Fruit fly (Drosophila melanogaster) whole organism, wandering third instar larva: ENCODE measurements around the gene CG8993.
A peak's percentile ranks its signal among the peaks of the same experiment; 100 is the strongest.

Experiments
- Abd-B ChIP-seq: fragments of >200 bp; optimal IDR thresholded peaks from 2 replicates; lab custom pipeline; 2017; ENCODE audit warnings: missing biosample characterization, missing genetic modification characterization
- CG32264 ChIP-seq: fragments of 200-800 bp; sonication (Bioruptor generic); optimal IDR thresholded peaks from 2 replicates; lab custom pipeline; 2016; ENCODE audit warnings: missing biosample characterization, missing genetic modification characterization
- CG9705 ChIP-seq: fragments of 200-800 bp; sonication (Bioruptor generic); optimal IDR thresholded peaks from 2 replicates; lab custom pipeline; 2018; ENCODE audit warnings: missing biosample characterization, mild to moderate bottlenecking, missing genetic modification characterization
- CrebA ChIP-seq: fragments of 200-800 bp; sonication (Bioruptor generic); optimal IDR thresholded peaks from 2 replicates; lab custom pipeline; 2016; ENCODE audit warnings: missing biosample characterization, mild to moderate bottlenecking, missing genetic modification characterization, borderline replicate concordance
- Dfd ChIP-seq: fragments of >200 bp; optimal IDR thresholded peaks from 2 replicates; lab custom pipeline; 2017; ENCODE audit warnings: missing biosample characterization, missing genetic modification characterization
- Dif ChIP-seq: fragments of 200-275, 200-300 bp; sonication (Bioruptor generic); optimal IDR thresholded peaks from 2 replicates; lab custom pipeline; 2018; ENCODE audit warnings: missing biosample characterization, missing genetic modification characterization; ENCODE audit not compliant: partially characterized antibody
- GATAd ChIP-seq: sonication (Bioruptor generic); optimal IDR thresholded peaks from 2 replicates; lab custom pipeline; 2016; ENCODE audit warnings: missing biosample characterization, missing genetic modification characterization
- HLH106 ChIP-seq: fragments of 200-800 bp; optimal IDR thresholded peaks from 3 replicates; lab custom pipeline; 2019; ENCODE audit warnings: missing biosample characterization, mild to moderate bottlenecking, missing genetic modification characterization, moderate library complexity
- Hnf4 ChIP-seq: fragments of 200-800 bp; sonication (Bioruptor generic); optimal IDR thresholded peaks from 2 replicates; lab custom pipeline; 2016; ENCODE audit warnings: missing biosample characterization, mild to moderate bottlenecking, missing genetic modification characterization
- Hr78 ChIP-seq: fragments of >200 bp; optimal IDR thresholded peaks from 2 replicates; lab custom pipeline; 2017; ENCODE audit warnings: missing biosample characterization, missing genetic modification characterization
- Hr83 ChIP-seq: fragments of 200-300 bp; sonication (Bioruptor generic); optimal IDR thresholded peaks from 2 replicates; lab custom pipeline; 2016; ENCODE audit warnings: missing biosample characterization, mild to moderate bottlenecking, missing genetic modification characterization, moderate library complexity; ENCODE audit not compliant: poor library complexity, severe bottlenecking
- Jra ChIP-seq: sonication (Bioruptor generic); optimal IDR thresholded peaks from 2 replicates; lab custom pipeline; 2016; ENCODE audit warnings: missing biosample characterization, missing genetic modification characterization
- Mio ChIP-seq: sonication (Bioruptor generic); optimal IDR thresholded peaks from 2 replicates; lab custom pipeline; 2016; ENCODE audit warnings: missing biosample characterization, missing genetic modification characterization
- Myc ChIP-seq: fragments of >200 bp; optimal IDR thresholded peaks from 2 replicates; lab custom pipeline; 2017
- N ChIP-seq: fragments of >200 bp; optimal IDR thresholded peaks from 2 replicates; lab custom pipeline; 2018; ENCODE audit warnings: missing biosample characterization, missing external identifiers, missing genetic modification characterization
- OdsH ChIP-seq: fragments of 200-800 bp; sonication (Bioruptor generic); optimal IDR thresholded peaks from 2 replicates; lab custom pipeline; 2016; ENCODE audit warnings: missing biosample characterization, mild to moderate bottlenecking, missing genetic modification characterization
- Rel ChIP-seq, 2 experiments: fragments of 200-800 bp; sonication (Bioruptor generic) in 1 of 2; optimal IDR thresholded peaks; 2 replicates in 1 of 2; 3 replicates in 1 of 2; lab custom pipeline; 2016 to 2019; ENCODE audit warnings: mild to moderate bottlenecking in 2 of 2, missing biosample characterization in 2 of 2, missing genetic modification characterization in 2 of 2, moderate library complexity in 1 of 2
- Sp1 ChIP-seq: fragments of 200-800 bp; sonication (Bioruptor generic); optimal IDR thresholded peaks from 3 replicates; lab custom pipeline; 2019; ENCODE audit warnings: missing biosample characterization, mild to moderate bottlenecking, missing genetic modification characterization, moderate library complexity
- Vsx2 ChIP-seq: fragments of 200-300, 225-300 bp; sonication (Bioruptor generic); optimal IDR thresholded peaks from 2 replicates; lab custom pipeline; 2018; ENCODE audit warnings: missing biosample characterization, missing genetic modification characterization; ENCODE audit not compliant: partially characterized antibody
- br ChIP-seq: fragments of 200-800 bp; sonication (Bioruptor generic); optimal IDR thresholded peaks from 2 replicates; lab custom pipeline; 2016; ENCODE audit warnings: missing biosample characterization, missing genetic modification characterization
- brk ChIP-seq: fragments of 200-800 bp; sonication (Bioruptor generic); optimal IDR thresholded peaks from 2 replicates; lab custom pipeline; 2016; ENCODE audit warnings: missing biosample characterization, mild to moderate bottlenecking, missing genetic modification characterization
- dl ChIP-seq, 2 experiments: fragments of 175-275, 200-275 bp in 1 of 2; fragments of 200-275 bp in 1 of 2; sonication (Bioruptor generic); optimal IDR thresholded peaks; lab custom pipeline; 2018; ENCODE audit warnings: mild to moderate bottlenecking in 2 of 2, missing biosample characterization in 2 of 2, missing genetic modification characterization in 2 of 2, moderate library complexity in 2 of 2; ENCODE audit not compliant: partially characterized antibody in 2 of 2, insufficient read depth in 1 of 2
- dmrt93B ChIP-seq: fragments of 200-800 bp; sonication (Bioruptor generic); optimal IDR thresholded peaks from 2 replicates; lab custom pipeline; 2018; ENCODE audit warnings: missing biosample characterization, mild to moderate bottlenecking, missing genetic modification characterization
- dsf ChIP-seq: sonication (Bioruptor generic); optimal IDR thresholded peaks from 2 replicates; lab custom pipeline; 2016; ENCODE audit warnings: missing biosample characterization, missing genetic modification characterization, borderline replicate concordance
- ey ChIP-seq: fragments of 200-800 bp; sonication (Bioruptor generic); optimal IDR thresholded peaks from 2 replicates; lab custom pipeline; 2016; ENCODE audit warnings: missing biosample characterization, missing genetic modification characterization
- foxo ChIP-seq, 2 experiments: fragments of 200-800 bp; sonication (Bioruptor generic); optimal IDR thresholded peaks; 2 replicates in 1 of 2; 3 replicates in 1 of 2; lab custom pipeline; 2016 to 2017; ENCODE audit warnings: missing biosample characterization in 2 of 2, missing genetic modification characterization in 2 of 2
- fru ChIP-seq: fragments of 200-800 bp; sonication (Bioruptor generic); optimal IDR thresholded peaks from 3 replicates; lab custom pipeline; 2016; ENCODE audit warnings: missing biosample characterization, mild to moderate bottlenecking, missing genetic modification characterization
- h ChIP-seq: fragments of 200-800 bp; sonication (Bioruptor generic); optimal IDR thresholded peaks from 3 replicates; lab custom pipeline; 2016; ENCODE audit warnings: missing biosample characterization, mild to moderate bottlenecking, missing genetic modification characterization
- jim ChIP-seq: fragments of 175-275, 200-325 bp; sonication (Bioruptor generic); optimal IDR thresholded peaks from 2 replicates; lab custom pipeline; 2016; ENCODE audit warnings: missing biosample characterization, mild to moderate bottlenecking, missing genetic modification characterization
- lola ChIP-seq: fragments of >200 bp; optimal IDR thresholded peaks from 2 replicates; lab custom pipeline; 2017; ENCODE audit warnings: missing biosample characterization, missing genetic modification characterization
- pan ChIP-seq: fragments of >200 bp; optimal IDR thresholded peaks from 2 replicates; lab custom pipeline; 2017
- psq ChIP-seq: fragments of 200-800 bp; sonication (Bioruptor generic); optimal IDR thresholded peaks from 3 replicates; lab custom pipeline; 2017; ENCODE audit warnings: missing biosample characterization, mild to moderate bottlenecking, missing genetic modification characterization, moderate library complexity
- rgr ChIP-seq: fragments of 200-800 bp; sonication (Bioruptor generic); optimal IDR thresholded peaks from 3 replicates; lab custom pipeline; 2016; ENCODE audit warnings: missing biosample characterization, mild to moderate bottlenecking, missing genetic modification characterization
- sage ChIP-seq: fragments of 200-800 bp; sonication (Bioruptor generic); optimal IDR thresholded peaks from 2 replicates; lab custom pipeline; 2016; ENCODE audit warnings: missing biosample characterization, mild to moderate bottlenecking, missing genetic modification characterization
- sv ChIP-seq: fragments of 200-800 bp; sonication (Bioruptor generic); optimal IDR thresholded peaks from 3 replicates; lab custom pipeline; 2016; ENCODE audit warnings: missing biosample characterization, missing genetic modification characterization
- tai ChIP-seq: sonication (Bioruptor generic); optimal IDR thresholded peaks from 2 replicates; lab custom pipeline; 2016; ENCODE audit warnings: missing biosample characterization, missing genetic modification characterization
- usp ChIP-seq: fragments of >200 bp; optimal IDR thresholded peaks from 2 replicates; lab custom pipeline; 2017; ENCODE audit warnings: missing biosample characterization, missing genetic modification characterization
- woc ChIP-seq: sonication (Bioruptor generic); optimal IDR thresholded peaks from 2 replicates; lab custom pipeline; 2016; ENCODE audit warnings: missing biosample characterization, mild to moderate bottlenecking, missing genetic modification characterization

CG8993 gene

DNA sequence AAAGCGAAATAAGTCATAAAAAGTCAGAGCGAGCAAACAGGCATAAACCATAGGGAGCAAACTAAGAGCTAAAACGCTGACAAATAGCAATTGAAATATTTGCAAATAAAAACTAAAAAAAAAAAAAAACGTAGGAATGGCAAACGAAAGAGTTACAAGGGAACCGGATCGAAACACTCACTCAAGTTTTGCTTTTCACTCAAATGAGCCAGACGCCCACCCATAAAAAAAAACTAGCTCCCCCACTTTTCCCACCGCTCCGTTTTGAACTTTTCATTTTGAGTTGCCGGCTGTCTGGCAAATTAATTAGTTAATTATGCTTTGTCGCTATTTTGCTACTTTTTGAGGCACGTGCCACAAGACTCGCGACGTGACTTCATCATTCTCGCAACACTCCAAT, 42.9 kb downstream of the CG8993 start:
- no peak for TF ChIP-seq dmrt93B (GFP tag; lab: Kevin White, UChicago)
- no peak for TF ChIP-seq Rel (GFP tag; optimal IDR thresholded peaks at IDR 0.05; lab: Kevin White, UChicago)
- TF ChIP-seq Rel (tag; optimal IDR thresholded peaks at IDR 0.05; lab: Kevin White, UChicago) = no peak
- no peak for TF ChIP-seq HLH106 (tag; lab: Kevin White, UChicago)
- TF ChIP-seq dsf = no peak
- TF ChIP-seq sv = no peak

- TF ChIP-seq OdsH (GFP tag; lab: Kevin White, UChicago) (peak; percentile 91), Sp1 (GFP tag; lab: Kevin White, UChicago) (peak; percentile 96), Hnf4 (peak; percentile 64), Dif (GFP tag; lab: Kevin White, UChicago) (peak; percentile 42), Rel (GFP tag; optimal IDR thresholded peaks at IDR 0.05; lab: Kevin White, UChicago) (peak; percentile 70), Rel (tag; optimal IDR thresholded peaks at IDR 0.05; lab: Kevin White, UChicago) (peak; percentile 23), tai (GFP tag; lab: Kevin White, UChicago) (peak; percentile 32), CG32264 (GFP tag; lab: Kevin White, UChicago) (peak; percentile 4), HLH106 (tag; lab: Kevin White, UChicago) (peak; percentile 90), lola (GFP tag; lab: Kevin White, UChicago) (no peak), Abd-B (GFP tag; lab: Kevin White, UChicago) (no peak), Hr78 (GFP tag; lab: Kevin White, UChicago) (no peak), h (GFP tag; lab: Kevin White, UChicago) (peak; percentile 93), dsf (peak; percentile 42), GATAd (GFP tag; lab: Kevin White, UChicago) (no peak), pan (lab: Kevin White, UChicago) (no peak), Jra (GFP tag; lab: Kevin White, UChicago) (peak; percentile 51), rgr (GFP tag; lab: Kevin White, UChicago) (peak; percentile 87), sv (peak; percentile 7), jim (GFP tag; lab: Kevin White, UChicago) (no peak), br (GFP tag; lab: Kevin White, UChicago) (peak; percentile 85), CrebA (GFP tag; lab: Kevin White, UChicago) (no peak), Myc (lab: Kevin White, UChicago) (no peak), psq (GFP tag; lab: Kevin White, UChicago) (peak; percentile 93), brk (peak; percentile 76), Vsx2 (GFP tag; lab: Kevin White, UChicago) (no peak), usp (GFP tag; lab: Kevin White, UChicago) (no peak), fru (peak; percentile 89), dl (GFP tag; optimal IDR thresholded peaks at IDR 0.05; lab: Kevin White, UChicago; ENCODE audit: insufficient read depth in 1 of 2, partially characterized antibody in 2 of 2) (no peak), foxo (GFP tag; optimal IDR thresholded peaks at IDR 0.05; lab: Kevin White, UChicago) (peak in 1 of 2 experiments; percentile 93), dmrt93B (GFP tag; lab: Kevin White, UChicago) (peak; percentile 86), Hr83 (GFP tag; lab: Kevin White, UChicago) (peak; percentile 43), Dfd (GFP tag; lab: Kevin White, UChicago) (peak; percentile 89), N (GFP tag; lab: Kevin White, UChicago) (no peak), ey (GFP tag; lab: Kevin White, UChicago) (peak; percentile 75), Mio (GFP tag; lab: Kevin White, UChicago) (no peak), woc (GFP tag; lab: Kevin White, UChicago) (peak; percentile 36), sage (GFP tag; lab: Kevin White, UChicago) (peak; percentile 18), CG9705 (peak; percentile 83)
These were observed 45.5 kb downstream of the CG8993 start for dm6 chr3L:2417399-2418040.
